Fruit fly (Drosophila melanogaster) whole organism, embryonic: ENCODE measurements around the gene BBIP1.

ENCODE experiments used
- Abd-B ChIP-seq: fragments of 200-800 bp; sonication (Bioruptor generic); optimal IDR thresholded peaks from 2 replicates; lab custom pipeline; 2018; ENCODE audit warnings: missing biosample characterization, mild to moderate bottlenecking, missing genetic modification characterization, moderate library complexity
- Asciz ChIP-seq: fragments of 200-800 bp; sonication (Bioruptor generic); optimal IDR thresholded peaks from 2 replicates; lab custom pipeline; 2017; ENCODE audit warnings: missing biosample characterization, mild to moderate bottlenecking, missing genetic modification characterization, missing genetic modification reagents
- CG10321 ChIP-seq: fragments of 200-800 bp; sonication (Bioruptor generic); IDR thresholded peaks from 2 replicates; pipeline ENCODE4 v1.3.6; 2022; ENCODE audit warnings: missing biosample characterization, missing genetic modification characterization
- CG11456 ChIP-seq: fragments of 200-800 bp; sonication (Bioruptor generic); IDR thresholded peaks from 3 replicates; pipeline ENCODE4 v1.3.6; 2022; ENCODE audit warnings: missing biosample characterization, missing genetic modification characterization
- CG11723 ChIP-seq: fragments of 200-800 bp; sonication (Bioruptor generic); optimal IDR thresholded peaks from 2 replicates; lab custom pipeline; 2017; ENCODE audit warnings: missing biosample characterization, mild to moderate bottlenecking, missing genetic modification characterization
- CG15269 ChIP-seq: fragments of 200-800 bp; sonication (Bioruptor generic); optimal IDR thresholded peaks from 2 replicates; lab custom pipeline; 2018; ENCODE audit warnings: missing biosample characterization, mild to moderate bottlenecking, missing genetic modification characterization, moderate library complexity
- CG16813 ChIP-seq: fragments of 200-800 bp; sonication (Bioruptor generic); IDR thresholded peaks from 3 replicates; pipeline ENCODE4 v1.3.6; 2022; ENCODE audit warnings: missing biosample characterization, missing genetic modification characterization; ENCODE audit not compliant: partially characterized antibody
- CG16863 ChIP-seq: fragments of 200-800 bp; sonication (Bioruptor generic); optimal IDR thresholded peaks from 3 replicates; lab custom pipeline; 2016; ENCODE audit warnings: missing biosample characterization, missing genetic modification characterization
- CG18599 ChIP-seq: fragments of 200-800 bp; sonication (Bioruptor generic); optimal IDR thresholded peaks from 3 replicates; lab custom pipeline; 2017; ENCODE audit warnings: missing biosample characterization, missing genetic modification characterization, mild to moderate bottlenecking, moderate library complexity, missing genetic modification reagents
- CG31441 ChIP-seq: fragments of 200-800 bp; sonication (Bioruptor generic); IDR thresholded peaks from 2 replicates; pipeline ENCODE4 v1.3.6; 2022; ENCODE audit warnings: missing biosample characterization, missing genetic modification characterization
- CG6654 ChIP-seq: fragments of 200-800 bp; sonication (Bioruptor generic); optimal IDR thresholded peaks from 2 replicates; lab custom pipeline; 2017; ENCODE audit warnings: missing biosample characterization, mild to moderate bottlenecking, missing genetic modification characterization
- CG6689 ChIP-seq: fragments of 200-800 bp; sonication (Bioruptor generic); IDR thresholded peaks from 2 replicates; pipeline ENCODE4 v1.3.6; 2022; ENCODE audit warnings: missing biosample characterization, missing genetic modification characterization
- CG7556 ChIP-seq: fragments of 200-800 bp; sonication (Bioruptor generic); optimal IDR thresholded peaks from 2 replicates; lab custom pipeline; 2017; ENCODE audit warnings: missing biosample characterization, mild to moderate bottlenecking, missing genetic modification characterization
- CG7839 ChIP-seq: fragments of 200-800 bp; sonication (Bioruptor generic); optimal IDR thresholded peaks from 3 replicates; lab custom pipeline; 2018; ENCODE audit warnings: missing biosample characterization, mild to moderate bottlenecking, missing genetic modification characterization, moderate library complexity
- CG9215 ChIP-seq: fragments of 200-800 bp; sonication (Bioruptor generic); IDR thresholded peaks from 2 replicates; pipeline ENCODE4 v1.3.6; 2022; ENCODE audit warnings: missing biosample characterization, missing genetic modification characterization
- CrebB ChIP-seq: fragments of 200-800 bp; sonication (Bioruptor generic); optimal IDR thresholded peaks from 3 replicates; lab custom pipeline; 2018; ENCODE audit warnings: missing biosample characterization, mild to moderate bottlenecking, missing genetic modification characterization
- Dfd ChIP-seq, 2 experiments: fragments of >200 bp; optimal IDR thresholded peaks; 2 replicates each; lab custom pipeline; 2017; ENCODE audit warnings: missing biosample characterization in 2 of 2, missing genetic modification characterization in 2 of 2
- Doc2 ChIP-seq: fragments of 200-800 bp; sonication (Bioruptor generic); IDR thresholded peaks from 2 replicates; pipeline ENCODE4 v1.3.6; 2022; ENCODE audit warnings: missing biosample characterization, missing genetic modification characterization
- Fer2 ChIP-seq: fragments of 200-800 bp; sonication (Bioruptor generic); optimal IDR thresholded peaks from 2 replicates; lab custom pipeline; 2018; ENCODE audit warnings: missing biosample characterization, mild to moderate bottlenecking, missing genetic modification characterization, moderate library complexity
- MESR4 ChIP-seq: fragments of 200-800 bp; sonication (Bioruptor generic); optimal IDR thresholded peaks from 2 replicates; lab custom pipeline; 2018; ENCODE audit warnings: missing biosample characterization, mild to moderate bottlenecking, missing genetic modification characterization, moderate library complexity
- Neu2 ChIP-seq: fragments of 200-800 bp; sonication (Bioruptor generic); optimal IDR thresholded peaks from 3 replicates; lab custom pipeline; 2016; ENCODE audit warnings: missing biosample characterization, missing genetic modification characterization, borderline replicate concordance
- Opbp ChIP-seq: fragments of 200-800 bp; sonication (Bioruptor generic); IDR thresholded peaks from 3 replicates; pipeline ENCODE4 v1.3.6; 2022; ENCODE audit warnings: missing biosample characterization, missing genetic modification characterization; ENCODE audit not compliant: partially characterized antibody
- Optix ChIP-seq: fragments of 200-800 bp; sonication (Bioruptor generic); IDR thresholded peaks from 3 replicates; pipeline ENCODE4 v1.3.6; 2022; ENCODE audit warnings: missing biosample characterization, missing genetic modification characterization
- Sry-β ChIP-seq: fragments of 200-800 bp; sonication (Bioruptor generic); optimal IDR thresholded peaks from 2 replicates; lab custom pipeline; 2018; ENCODE audit warnings: missing biosample characterization, mild to moderate bottlenecking, missing genetic modification characterization, moderate library complexity
- Tbp ChIP-seq: fragments of >200 bp; optimal IDR thresholded peaks from 2 replicates; lab custom pipeline; 2018; ENCODE audit warnings: missing biosample characterization, missing genetic modification characterization
- ap ChIP-seq: fragments of 200-800 bp; sonication (Bioruptor generic); IDR thresholded peaks from 2 replicates; pipeline ENCODE4 v1.3.6; 2022; ENCODE audit warnings: missing biosample characterization, missing genetic modification characterization
- ara ChIP-seq: fragments of 200-800 bp; sonication (Bioruptor generic); IDR thresholded peaks from 2 replicates; pipeline ENCODE4 v1.3.6; 2022; ENCODE audit warnings: missing biosample characterization, missing genetic modification characterization
- bowl ChIP-seq: fragments of 200-800 bp; sonication (Bioruptor generic); IDR thresholded peaks from 2 replicates; pipeline ENCODE4 v1.3.6; 2022; ENCODE audit warnings: missing biosample characterization, missing genetic modification characterization
- cad ChIP-seq: fragments of >200 bp; optimal IDR thresholded peaks from 2 replicates; lab custom pipeline; 2017; ENCODE audit warnings: missing biosample characterization, missing genetic modification characterization
- cato ChIP-seq: fragments of 200-800 bp; sonication (Bioruptor generic); optimal IDR thresholded peaks from 2 replicates; lab custom pipeline; 2016; ENCODE audit warnings: missing biosample characterization, missing genetic modification characterization, borderline replicate concordance
- dmrt11E ChIP-seq: fragments of 200-800 bp; sonication (Bioruptor generic); optimal IDR thresholded peaks from 3 replicates; lab custom pipeline; 2018; ENCODE audit warnings: missing biosample characterization, mild to moderate bottlenecking, missing genetic modification characterization, moderate library complexity
- eve ChIP-seq, 2 experiments: fragments of >200 bp; optimal IDR thresholded peaks; 2 replicates each; lab custom pipeline; 2017; ENCODE audit warnings: missing biosample characterization in 2 of 2, missing genetic modification characterization in 2 of 2
- grau ChIP-seq: fragments of 200-800 bp; optimal IDR thresholded peaks from 3 replicates; lab custom pipeline; 2019; ENCODE audit warnings: missing biosample characterization, mild to moderate bottlenecking, missing genetic modification characterization, moderate library complexity
- grn ChIP-seq: fragments of 200-800 bp; sonication (Bioruptor generic); optimal IDR thresholded peaks from 3 replicates; lab custom pipeline; 2017; ENCODE audit warnings: missing biosample characterization, missing genetic modification characterization
- her ChIP-seq: fragments of 200-800 bp; sonication (Bioruptor generic); optimal IDR thresholded peaks from 2 replicates; lab custom pipeline; 2016; ENCODE audit warnings: missing biosample characterization, missing genetic modification characterization
- mam ChIP-seq: fragments of 200-800 bp; sonication (Bioruptor generic); optimal IDR thresholded peaks from 3 replicates; lab custom pipeline; 2016; ENCODE audit warnings: missing biosample characterization, missing genetic modification characterization
- nerfin-2 ChIP-seq: fragments of 200-800 bp; sonication (Bioruptor generic); IDR thresholded peaks from 2 replicates; pipeline ENCODE4 v1.3.6; 2022; ENCODE audit warnings: missing biosample characterization, missing genetic modification characterization; ENCODE audit not compliant: partially characterized antibody
- nom ChIP-seq: fragments of 200-800 bp; sonication (Bioruptor generic); optimal IDR thresholded peaks from 2 replicates; lab custom pipeline; 2017; ENCODE audit warnings: missing biosample characterization, missing genetic modification characterization, mild to moderate bottlenecking, moderate library complexity, missing genetic modification reagents
- oc ChIP-seq: fragments of 200-800 bp; sonication (Bioruptor generic); optimal IDR thresholded peaks from 2 replicates; lab custom pipeline; 2018; ENCODE audit warnings: missing biosample characterization, mild to moderate bottlenecking, missing genetic modification characterization, moderate library complexity
- otp ChIP-seq: fragments of 200-800 bp; sonication (Bioruptor generic); IDR thresholded peaks from 3 replicates; pipeline ENCODE4, ENCODE4 v1.3.6; 2022; ENCODE audit warnings: missing biosample characterization, missing genetic modification characterization
- peb ChIP-seq: fragments of 200-800 bp; sonication (Bioruptor generic); IDR thresholded peaks from 2 replicates; pipeline ENCODE4 v1.3.6; 2022; ENCODE audit warnings: missing biosample characterization, missing genetic modification characterization
- pnt ChIP-seq: fragments of 200-800 bp; sonication (Bioruptor generic); optimal IDR thresholded peaks from 3 replicates; lab custom pipeline; 2016; ENCODE audit warnings: missing biosample characterization, missing genetic modification characterization
- pros ChIP-seq: fragments of 200-800 bp; sonication (Bioruptor generic); optimal IDR thresholded peaks from 3 replicates; lab custom pipeline; 2019; ENCODE audit warnings: missing biosample characterization, mild to moderate bottlenecking, missing genetic modification characterization, moderate library complexity
- pum ChIP-seq: fragments of 200-800 bp; sonication (Bioruptor generic); optimal IDR thresholded peaks from 2 replicates; lab custom pipeline; 2016; ENCODE audit warnings: missing biosample characterization, missing genetic modification characterization
- sc ChIP-seq, 3 experiments: fragments of >200 bp in 2 of 3; fragments of 200-800 bp in 1 of 3; sonication (Bioruptor generic) in 1 of 3; optimal IDR thresholded peaks; 2 replicates in 2 of 3; 3 replicates in 1 of 3; lab custom pipeline; 2017; ENCODE audit warnings: mild to moderate bottlenecking in 1 of 3, missing biosample characterization in 1 of 3, missing genetic modification characterization in 1 of 3, missing genetic modification reagents in 1 of 3
- slou ChIP-seq: fragments of 200-800 bp; sonication (Bioruptor generic); optimal IDR thresholded peaks from 3 replicates; lab custom pipeline; 2016; ENCODE audit warnings: missing biosample characterization, missing genetic modification characterization
- tgo ChIP-seq: fragments of 200-800 bp; sonication (Bioruptor generic); IDR thresholded peaks from 3 replicates; pipeline ENCODE4 v1.3.6; 2022; ENCODE audit warnings: missing biosample characterization, missing genetic modification characterization
- vvl ChIP-seq: fragments of 200-800 bp; sonication (Bioruptor generic); IDR thresholded peaks from 2 replicates; pipeline ENCODE4 v1.3.6; 2022; ENCODE audit warnings: missing biosample characterization, missing genetic modification characterization
- z ChIP-seq: fragments of 200-800 bp; sonication (Bioruptor generic); IDR thresholded peaks from 3 replicates; pipeline ENCODE4 v1.3.6; 2022; ENCODE audit warnings: missing biosample characterization, missing genetic modification characterization

Gene BBIP1

DNA sequence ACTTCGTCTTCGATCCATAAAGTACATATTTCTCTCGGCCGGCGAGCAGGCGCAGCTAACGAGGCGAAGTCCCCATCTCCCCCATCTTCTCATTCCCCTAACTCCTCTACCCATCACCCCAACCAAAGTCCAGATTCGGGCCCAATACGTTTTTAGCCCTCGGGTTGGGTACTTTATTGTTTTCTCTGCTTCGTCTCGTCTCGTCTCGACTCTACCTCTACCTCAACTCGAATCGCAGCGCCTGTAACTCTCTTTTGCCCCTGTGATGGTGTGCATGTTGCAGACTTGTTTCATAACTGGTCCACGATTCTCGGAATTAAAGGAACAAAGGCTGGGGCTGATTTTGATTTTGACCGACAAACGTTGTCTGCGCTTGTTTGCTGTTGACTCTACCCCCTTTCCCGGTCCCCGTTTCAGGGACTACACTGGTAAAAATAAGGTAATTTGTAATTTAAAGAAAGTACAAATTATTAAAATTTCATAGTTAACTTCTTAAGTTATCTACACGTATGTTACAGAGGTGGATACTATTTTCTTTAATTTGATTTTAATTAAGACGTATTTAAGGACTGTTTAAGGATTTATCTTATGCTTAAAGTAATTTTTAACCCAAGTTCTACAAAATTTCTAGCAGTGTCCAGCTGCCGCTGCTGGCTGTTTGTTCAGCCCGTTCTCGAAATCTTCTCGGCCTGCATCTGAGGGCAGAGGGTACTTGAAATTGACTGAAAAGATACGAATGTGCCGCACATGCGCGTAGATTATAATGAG, 25.4 kb upstream of the BBIP1 start (continued):
- TF ChIP-seq vvl (GFP tag; lab: Robert Waterston, UW) (peak; percentile 58), Abd-B (peak; percentile 9), tgo (GFP tag; lab: Robert Waterston, UW) (no peak), CG6654 (GFP tag; lab: Kevin White, UChicago) (no peak), oc (tag; lab: Kevin White, UChicago) (no peak), CG11723 (peak; percentile 20), sc (optimal IDR thresholded peaks at IDR 0.05; lab: Kevin White, UChicago) (no peak), sc (GFP tag; optimal IDR thresholded peaks at IDR 0.05; lab: Kevin White, UChicago) (peak; percentile 33), mam (GFP tag; lab: Kevin White, UChicago) (no peak), Doc2 (GFP tag; lab: Robert Waterston, UW) (no peak), slou (GFP tag; lab: Kevin White, UChicago) (no peak), CG10321 (no peak), pros (GFP tag; lab: Kevin White, UChicago) (peak; percentile 23), Dfd (GFP tag; optimal IDR thresholded peaks at IDR 0.05; lab: Kevin White, UChicago) (no peak), CG18599 (GFP tag; lab: Kevin White, UChicago) (peak; percentile 34), CG15269 (tag; lab: Kevin White, UChicago) (peak; percentile 14), CG9215 (GFP tag; lab: Robert Waterston, UW) (no peak), CG6689 (GFP tag; lab: Robert Waterston, UW) (peak; percentile 61), CG11456 (GFP tag; lab: Robert Waterston, UW) (no peak), Fer2 (tag; lab: Kevin White, UChicago) (no peak), bowl (GFP tag; lab: Robert Waterston, UW) (no peak), otp (GFP tag; lab: Robert Waterston, UW) (no peak), Asciz (GFP tag; lab: Kevin White, UChicago) (no peak), Opbp (no peak), Neu2 (no peak), eve (GFP tag; optimal IDR thresholded peaks at IDR 0.05; lab: Kevin White, UChicago) (peak in 1 of 2 experiments; percentile 60), CG16863 (GFP tag; lab: Kevin White, UChicago) (no peak), her (GFP tag; lab: Kevin White, UChicago) (no peak), ap (GFP tag; lab: Robert Waterston, UW) (no peak), dmrt11E (peak; percentile 93), CG31441 (peak; percentile 71), grau (peak; percentile 59), nom (GFP tag; lab: Kevin White, UChicago) (peak; percentile 68), Optix (GFP tag; lab: Robert Waterston, UW) (0 out of 3 replicates have a peak, but pooled peaks have one; percentile 19), cato (no peak), Sry-β (GFP tag; lab: Kevin White, UChicago) (no peak), grn (GFP tag; lab: Kevin White, UChicago) (peak; percentile 79), peb (GFP tag; lab: Robert Waterston, UW) (peak; percentile 43), CG7556 (GFP tag; lab: Kevin White, UChicago) (peak; percentile 78), z (GFP tag; lab: Robert Waterston, UW) (no peak), nerfin-2 (GFP tag; lab: Robert Waterston, UW) (no peak), CrebB (tag; lab: Kevin White, UChicago) (no peak), Tbp (GFP tag; lab: Kevin White, UChicago) (no peak), ara (GFP tag; lab: Robert Waterston, UW) (peak; percentile 56; the same call in 1 of the 2 replicates), CG16813 (no peak), pnt (GFP tag; lab: Kevin White, UChicago) (no peak), CG7839 (tag; lab: Kevin White, UChicago) (peak; percentile 71), MESR4 (GFP tag; lab: Kevin White, UChicago) (no peak), cad (GFP tag; lab: Kevin White, UChicago) (no peak), pum (GFP tag; lab: Kevin White, UChicago) (peak; percentile 26)
